Worm (Caenorhabditis elegans) whole organism, early embryonic: ENCODE measurements around the gene nep-11.

ENCODE experiments used
- F13C5.2 ChIP-seq: sonication (generic microtip); optimal IDR thresholded peaks from 2 replicates; lab custom pipeline; 2017; ENCODE audit warnings: mild to moderate bottlenecking, missing genetic modification characterization, inconsistent platforms, missing compliant biosample characterization
- aly-1 ChIP-seq: sonication (generic microtip); optimal IDR thresholded peaks from 2 replicates; lab custom pipeline; 2016; ENCODE audit warnings: missing genetic modification characterization, missing compliant biosample characterization
- ama-1 ChIP-seq: fragments of 150-350 bp; optimal IDR thresholded peaks from 2 replicates; lab custom pipeline; 2014
- ceh-13 ChIP-seq: fragments of 200-800 bp; sonication (Bioruptor generic); optimal IDR thresholded peaks from 2 replicates; lab custom pipeline; 2018; ENCODE audit warnings: mild to moderate bottlenecking, missing genetic modification characterization, missing compliant biosample characterization
- ets-7 ChIP-seq: sonication (generic microtip); optimal IDR thresholded peaks from 2 replicates; lab custom pipeline; 2016; ENCODE audit warnings: missing genotype, missing genetic modification characterization, missing compliant biosample characterization
- flt-1 ChIP-seq: fragments of 200-800 bp; sonication (Bioruptor generic); IDR thresholded peaks from 2 replicates; pipeline ENCODE4 v1.3.6; 2022; ENCODE audit warnings: missing genetic modification characterization, missing compliant biosample characterization
- hmbx-1 ChIP-seq: sonication (generic microtip); optimal IDR thresholded peaks from 2 replicates; lab custom pipeline; 2016; ENCODE audit warnings: mild to moderate bottlenecking, missing genetic modification characterization, missing compliant biosample characterization
- hmg-4 ChIP-seq: fragments of 200-800 bp; sonication (Bioruptor generic); optimal IDR thresholded peaks from 2 replicates; lab custom pipeline; 2018; ENCODE audit warnings: mild to moderate bottlenecking, missing genetic modification characterization, missing compliant biosample characterization
- hnd-1 ChIP-seq: sonication (generic microtip); optimal IDR thresholded peaks from 2 replicates; lab custom pipeline; 2016; ENCODE audit warnings: missing genetic modification characterization, missing compliant biosample characterization
- pes-1 ChIP-seq: fragments of 200-800 bp; sonication (Bioruptor generic); IDR thresholded peaks from 2 replicates; pipeline ENCODE4 v1.3.6; 2022; ENCODE audit warnings: missing genetic modification reagents, missing genetic modification characterization, missing compliant biosample characterization
- scrt-1 ChIP-seq: fragments of 200-800 bp; sonication (Bioruptor generic); IDR thresholded peaks from 2 replicates; pipeline ENCODE4 v1.3.6; 2022; ENCODE audit warnings: missing genetic modification characterization, missing compliant biosample characterization
- sea-1 ChIP-seq: fragments of 200-800 bp; sonication (Bioruptor generic); conservative IDR thresholded peaks from 2 replicates; pipeline ENCODE4 v1.3.6; 2022; ENCODE audit warnings: missing genetic modification characterization, missing compliant biosample characterization
- tbx-11 ChIP-seq: fragments of 200-800 bp; sonication (Bioruptor generic); IDR thresholded peaks from 2 replicates; pipeline ENCODE4 v1.3.6; 2022; ENCODE audit warnings: missing genetic modification characterization, missing compliant biosample characterization
- tra-4 ChIP-seq: sonication (generic microtip); optimal IDR thresholded peaks from 2 replicates; lab custom pipeline; 2017; ENCODE audit warnings: missing genetic modification characterization, missing compliant biosample characterization

- TF ChIP-seq ama-1 (lab: Kevin White, UChicago) (no peak), hnd-1 (tag; lab: Kevin White, UChicago) (no peak), ets-7 (no peak), scrt-1 (no peak), hmg-4 (GFP tag; lab: Kevin White, UChicago) (no peak), tra-4 (tag; lab: Kevin White, UChicago) (no peak), flt-1 (no peak), aly-1 (tag; lab: Kevin White, UChicago) (no peak), sea-1 (GFP tag; lab: Robert Waterston, UW) (no peak), F13C5.2 (tag; lab: Kevin White, UChicago) (no peak), tbx-11 (GFP tag; lab: Robert Waterston, UW) (no peak), pes-1 (GFP tag; lab: Robert Waterston, UW) (no peak), hmbx-1 (tag; lab: Kevin White, UChicago) (no peak), ceh-13 (no peak)
Observed at ce11 chrII:3378275-3378674, 47.1 kb downstream of the nep-11 start, which contains the start of gene Y49F6C.2.
